Worm (Caenorhabditis elegans): ENCODE measurements around the gene F59B10.5.

The F59B10.5 gene

DNA sequence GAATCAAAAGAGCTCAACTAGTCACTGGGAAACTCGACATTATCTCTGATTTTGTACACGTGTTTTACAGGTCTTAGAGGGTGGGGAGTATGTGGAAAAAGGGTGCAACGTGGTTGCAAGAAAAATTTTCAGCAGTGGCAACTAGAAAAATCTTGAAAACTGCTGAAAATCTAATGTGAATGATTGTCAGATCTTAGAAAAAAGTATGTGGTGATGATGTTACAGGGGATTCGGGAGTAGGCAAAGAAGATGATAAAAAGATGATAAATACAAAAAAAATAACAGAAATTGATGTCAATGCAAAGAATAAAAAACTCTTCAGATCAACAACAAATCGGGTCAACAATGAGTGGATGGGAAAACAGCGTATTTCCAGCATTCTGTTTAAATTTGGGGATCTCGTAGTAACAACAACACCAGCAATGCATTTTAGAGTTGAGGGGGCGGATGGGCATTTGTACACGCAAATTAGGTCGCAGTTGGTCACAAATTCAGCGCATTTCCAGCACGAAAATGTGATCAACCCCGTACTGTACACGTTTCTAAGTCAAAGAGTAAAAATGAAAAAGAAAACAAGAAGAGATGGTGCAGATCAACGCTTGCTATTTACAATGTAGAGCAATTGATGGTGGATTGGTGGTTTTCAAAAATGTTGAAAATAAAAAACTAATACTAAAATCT is 20.1 kb upstream of the F59B10.5 start:
- TF ChIP-seq ceh-83 (GFP tag; optimal IDR thresholded peaks at IDR 0.05), result no peak
- no peak for TF ChIP-seq ham-2 (GFP tag; optimal IDR thresholded peaks at IDR 0.05)
- TF ChIP-seq mab-5 (tag; optimal IDR thresholded peaks at IDR 0.05), result no peak
- TF ChIP-seq blmp-1 (tag; optimal IDR thresholded peaks at IDR 0.05), result no peak
- no peak for TF ChIP-seq sptf-1 (tag; optimal IDR thresholded peaks at IDR 0.05)
- TF ChIP-seq bed-3 (GFP tag; optimal IDR thresholded peaks at IDR 0.05), result no peak
- TF ChIP-seq zip-8 (tag; optimal IDR thresholded peaks at IDR 0.05), result no peak
- no peak for TF ChIP-seq cnd-1 (tag; optimal IDR thresholded peaks at IDR 0.05)
- no peak for TF ChIP-seq ztf-11 (tag; optimal IDR thresholded peaks at IDR 0.05)
- TF ChIP-seq nhr-76 (tag; optimal IDR thresholded peaks at IDR 0.05), result no peak
- no peak for TF ChIP-seq nhr-28 (tag; optimal IDR thresholded peaks at IDR 0.05)
- TF ChIP-seq ceh-43 (GFP tag; optimal IDR thresholded peaks at IDR 0.05), result no peak
- no peak for TF ChIP-seq mep-1 (tag; optimal IDR thresholded peaks at IDR 0.05)
- no peak for TF ChIP-seq ceh-39 (tag; optimal IDR thresholded peaks at IDR 0.05)
- TF ChIP-seq unc-120 (tag; optimal IDR thresholded peaks at IDR 0.05; ENCODE audit: poor library complexity, severe bottlenecking), result no peak
- no peak for TF ChIP-seq unc-62 (GFP tag; optimal IDR thresholded peaks at IDR 0.05)
- no peak for TF ChIP-seq flh-1 (GFP tag; optimal IDR thresholded peaks at IDR 0.05)
- TF ChIP-seq lsy-2 (tag; optimal IDR thresholded peaks at IDR 0.05), result no peak
- TF ChIP-seq snpc-4 (tag; optimal IDR thresholded peaks at IDR 0.05), result no peak

DNA sequence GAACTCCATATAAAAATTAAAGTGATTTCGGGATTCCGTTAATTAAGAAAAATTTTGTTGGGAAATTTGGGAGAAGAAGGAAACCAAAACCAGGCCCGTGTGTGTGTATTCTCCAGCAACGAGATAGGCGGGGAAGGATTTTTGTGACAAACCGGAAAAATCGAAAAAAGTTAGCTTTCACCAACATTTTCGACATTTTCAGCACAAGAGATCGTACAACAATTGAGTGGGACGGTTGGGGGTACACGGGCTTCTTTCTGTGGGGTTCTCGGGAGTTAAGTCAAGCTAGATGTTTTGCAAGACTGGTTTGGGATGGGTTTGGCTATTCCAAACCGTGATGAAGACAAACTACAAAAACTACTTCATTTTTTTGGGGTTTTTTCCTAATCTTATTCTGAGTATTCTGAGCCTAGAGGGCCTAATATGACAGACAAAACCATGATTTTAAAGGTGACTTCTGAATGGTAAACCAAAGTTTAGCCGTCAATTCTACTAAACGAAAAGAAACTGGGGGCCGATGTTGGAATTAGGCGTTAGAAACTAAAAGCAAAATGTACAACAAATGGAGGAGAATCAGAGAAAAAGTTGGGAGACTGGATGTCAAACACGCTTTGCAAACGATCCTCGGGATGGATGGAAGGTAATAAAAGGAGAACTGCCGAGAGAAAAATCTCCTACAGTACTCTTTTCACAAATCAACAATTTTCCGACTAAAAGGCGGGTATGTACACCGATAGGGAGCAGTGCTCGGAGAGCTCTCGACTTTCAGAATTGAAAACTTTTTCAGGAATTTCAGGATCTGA is 19.4 kb upstream of the F59B10.5 start:
- peak; percentile 29 for TF ChIP-seq cnd-1 (tag; optimal IDR thresholded peaks at IDR 0.05)
- no peak for TF ChIP-seq nhr-28 (tag; optimal IDR thresholded peaks at IDR 0.05)
- no peak for TF ChIP-seq M03D4.4 (tag; optimal IDR thresholded peaks at IDR 0.05)
- TF ChIP-seq elt-3 (tag; optimal IDR thresholded peaks at IDR 0.05), result no peak
- TF ChIP-seq ztf-11 (tag; optimal IDR thresholded peaks at IDR 0.05), result no peak

DNA sequence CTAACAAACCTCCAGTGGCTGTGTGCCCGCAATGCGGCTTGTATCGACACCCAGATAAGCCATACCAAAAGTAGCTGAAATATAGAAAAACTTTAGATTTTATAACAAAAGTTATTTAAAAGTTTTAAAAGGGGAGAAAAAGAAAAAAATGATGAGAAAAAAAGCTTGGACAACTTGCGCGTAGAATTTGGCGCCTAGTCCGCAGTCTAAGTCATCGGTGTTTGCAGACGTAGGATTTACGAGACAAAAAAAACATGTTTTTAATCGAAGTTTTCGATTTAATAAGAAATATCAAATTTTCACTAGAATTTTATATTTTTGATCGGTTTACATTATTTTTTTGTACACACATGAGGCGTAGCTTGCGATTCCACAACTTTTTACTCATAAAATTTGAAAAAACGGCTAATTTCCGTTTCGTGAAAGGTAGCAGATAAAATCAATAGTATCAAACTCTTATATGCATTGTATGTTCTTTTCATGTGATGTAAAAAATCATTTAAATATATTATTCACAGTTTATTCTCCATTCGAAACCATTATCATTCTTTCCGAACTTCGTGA is 18.5 kb upstream of the F59B10.5 start, which contains the start of gene pro-1:
TSS of gene pro-1 (minus strand) at position 74 of the 564 bp plus-strand sequence.
- TF ChIP-seq bed-3 (GFP tag; optimal IDR thresholded peaks at IDR 0.05) (peak; percentile 27), sem-2 (GFP tag; optimal IDR thresholded peaks at IDR 0.05) (peak; percentile 14), hlh-1 (tag; optimal IDR thresholded peaks at IDR 0.05) (no peak), nhr-2 (tag; optimal IDR thresholded peaks at IDR 0.05) (no peak), nhr-237 (tag; optimal IDR thresholded peaks at IDR 0.05) (peak; percentile 52), sptf-1 (tag; optimal IDR thresholded peaks at IDR 0.05) (peak; percentile 77), ceh-39 (tag; optimal IDR thresholded peaks at IDR 0.05) (peak; percentile 57), ztf-11 (tag; optimal IDR thresholded peaks at IDR 0.05) (peak; percentile 16), unc-62 (GFP tag; optimal IDR thresholded peaks at IDR 0.05) (peak; percentile 41), lsy-2 (tag; optimal IDR thresholded peaks at IDR 0.05) (peak; percentile 55), ces-1 (GFP tag; optimal IDR thresholded peaks at IDR 0.05) (peak; percentile 46), mep-1 (tag; optimal IDR thresholded peaks at IDR 0.05) (peak; percentile 21), lin-32 (GFP tag; optimal IDR thresholded peaks at IDR 0.05) (no peak), tbx-8 (GFP tag; optimal IDR thresholded peaks at IDR 0.05) (no peak), nhr-12 (tag; optimal IDR thresholded peaks at IDR 0.05) (no peak), elt-3 (tag; optimal IDR thresholded peaks at IDR 0.05) (no peak), pha-4 (tag; optimal IDR thresholded peaks at IDR 0.05) (peak; percentile 5), ceh-83 (GFP tag; optimal IDR thresholded peaks at IDR 0.05) (peak; percentile 43), M03D4.4 (tag; optimal IDR thresholded peaks at IDR 0.05) (peak; percentile 45)

DNA sequence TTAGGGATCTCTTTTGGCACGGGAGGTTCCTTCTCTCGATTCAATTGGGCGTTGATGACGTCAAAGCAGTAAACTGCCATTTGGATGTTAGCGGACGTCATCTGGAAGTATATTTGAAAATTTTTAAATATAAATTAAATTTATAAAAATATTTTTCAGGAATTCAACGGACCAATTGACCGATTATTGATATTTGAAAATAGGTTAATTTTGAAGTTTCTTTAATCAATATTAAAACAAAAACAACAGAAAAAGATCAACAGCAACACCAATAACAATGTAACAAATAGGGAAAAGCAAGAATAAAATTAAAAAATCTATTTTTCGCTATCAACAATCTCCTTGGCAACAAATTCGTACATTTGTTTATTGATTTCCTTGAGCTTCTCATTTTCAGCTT is 15.7 kb upstream of the F59B10.5 start, which contains the start of gene R166.3:
TSS of gene R166.3 (minus strand) at position 101 of the 400 bp plus-strand sequence.
- TF ChIP-seq cnd-1 (tag; optimal IDR thresholded peaks at IDR 0.05) (no peak), mls-2 (tag; optimal IDR thresholded peaks at IDR 0.05) (no peak), ceh-83 (GFP tag; optimal IDR thresholded peaks at IDR 0.05) (no peak), nhr-28 (tag; optimal IDR thresholded peaks at IDR 0.05) (no peak), sem-2 (GFP tag; optimal IDR thresholded peaks at IDR 0.05) (no peak), blmp-1 (tag; optimal IDR thresholded peaks at IDR 0.05) (no peak), bed-3 (GFP tag; optimal IDR thresholded peaks at IDR 0.05) (no peak), drap-1 (GFP tag; optimal IDR thresholded peaks at IDR 0.05) (no peak), nhr-12 (tag; optimal IDR thresholded peaks at IDR 0.05) (no peak), hlh-1 (tag; optimal IDR thresholded peaks at IDR 0.05) (no peak), sptf-1 (tag; optimal IDR thresholded peaks at IDR 0.05) (no peak), M03D4.4 (tag; optimal IDR thresholded peaks at IDR 0.05) (no peak), lin-13 (tag; optimal IDR thresholded peaks at IDR 0.05) (no peak), lin-32 (GFP tag; optimal IDR thresholded peaks at IDR 0.05) (no peak), tbx-8 (GFP tag; optimal IDR thresholded peaks at IDR 0.05) (no peak), ces-1 (GFP tag; optimal IDR thresholded peaks at IDR 0.05) (no peak)
